Fruit fly (Drosophila melanogaster): Measurements from ENCODE around the gene Ama.

DNA sequence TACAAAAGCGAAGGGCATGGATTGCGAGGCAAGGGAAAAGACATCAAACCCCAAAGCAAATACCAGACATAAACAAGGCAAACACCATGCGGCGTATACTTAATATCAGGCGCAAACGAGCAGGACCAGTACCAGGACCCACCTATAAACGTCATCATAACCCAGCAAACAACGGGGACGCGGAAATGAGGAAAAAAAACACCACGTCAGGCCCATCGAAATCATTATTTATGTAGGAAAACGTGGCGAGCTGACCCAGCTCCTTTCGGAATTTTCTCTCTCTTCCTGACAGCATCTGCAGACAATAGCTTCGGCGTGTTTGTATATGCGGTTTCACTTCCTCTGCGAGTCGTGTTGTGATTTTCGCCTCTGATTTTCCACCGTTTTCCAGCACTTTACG lies 14.4 kb downstream of the Ama start:
- TF ChIP-seq CG1620 (GFP tag; optimal IDR thresholded peaks at IDR 0.05) (no peak), CG12768 (GFP tag; optimal IDR thresholded peaks at IDR 0.05) (no peak), Clk (GFP tag; optimal IDR thresholded peaks at IDR 0.05) (no peak), ovo (GFP tag; optimal IDR thresholded peaks at IDR 0.05) (no peak), Crg-1 (GFP tag; optimal IDR thresholded peaks at IDR 0.05) (no peak), bab1 (GFP tag; optimal IDR thresholded peaks at IDR 0.05) (no peak), CG5204 (GFP tag; optimal IDR thresholded peaks at IDR 0.05) (no peak), toe (GFP tag; optimal IDR thresholded peaks at IDR 0.05) (no peak), Hr96 (GFP tag; optimal IDR thresholded peaks at IDR 0.05) (no peak), CG33017 (tag; optimal IDR thresholded peaks at IDR 0.05) (no peak)
